Comparison of ENCODE assay signal across 5 fruit fly cellular contexts in genomic region chr3L:8819441-8819840, dm6.
TF ChIP-seq lines count a peak whose summit lies in the region.

No protein-coding gene starts in this region.

- TF ChIP-seq CTCF in whole organism, embryonic (GFP tag; optimal IDR thresholded peaks at IDR 0.05; lab: Kevin White, UChicago), result no peak

TF ChIP-seq in whole organism, 6 proteins besides CTCF, POLR2A, EP300 and RAD21:
- TF ChIP-seq pan (optimal IDR thresholded peaks at IDR 0.05; lab: Kevin White, UChicago), result no peak
- no peak for TF ChIP-seq usp (GFP tag; optimal IDR thresholded peaks at IDR 0.05; lab: Kevin White, UChicago)
- peak; percentile 32 for TF ChIP-seq Dll (optimal IDR thresholded peaks at IDR 0.05; lab: Kevin White, UChicago)
TF ChIP-seq in whole organism: peak in this region for 1.

TF ChIP-seq in whole organism, embryonic, 481 proteins besides CTCF, POLR2A, EP300 and RAD21:
- peak; percentile 72 for TF ChIP-seq Ets65A (GFP tag; lab: Kevin White, UChicago)
- no peak for TF ChIP-seq CG8281 (tag; optimal IDR thresholded peaks at IDR 0.05; lab: Kevin White, UChicago)
- no peak for TF ChIP-seq Sox102F (GFP tag; optimal IDR thresholded peaks at IDR 0.05; lab: Kevin White, UChicago)
- TF ChIP-seq inv (GFP tag; IDR thresholded peaks at IDR 0.05; lab: Robert Waterston, UW; ENCODE audit: partially characterized antibody), result peak; percentile 16; the same call in 1 of the 2 replicates
- no peak for TF ChIP-seq Fer2 (tag; optimal IDR thresholded peaks at IDR 0.05; lab: Kevin White, UChicago)
- TF ChIP-seq ftz-f1 (GFP tag; optimal IDR thresholded peaks at IDR 0.05; lab: Kevin White, UChicago), result no peak
- TF ChIP-seq her (GFP tag; optimal IDR thresholded peaks at IDR 0.05; lab: Kevin White, UChicago), result no peak
- no peak for TF ChIP-seq Optix (GFP tag; IDR thresholded peaks at IDR 0.05; lab: Robert Waterston, UW)
- no peak for TF ChIP-seq prd (optimal IDR thresholded peaks at IDR 0.05; lab: Kevin White, UChicago)
- TF ChIP-seq prd (GFP tag; IDR thresholded peaks at IDR 0.05; lab: Robert Waterston, UW), result no peak

TF ChIP-seq in whole organism, prepupa, 60 proteins besides CTCF, POLR2A, EP300 and RAD21 (continues in another document):
- TF ChIP-seq CG11294 (GFP tag; IDR thresholded peaks at IDR 0.05; lab: Robert Waterston, UW) (no peak), CG7368 (GFP tag; optimal IDR thresholded peaks at IDR 0.05; lab: Kevin White, UChicago) (no peak), Gug (GFP tag; IDR thresholded peaks at IDR 0.05; lab: Robert Waterston, UW) (no peak), CG6854 (GFP tag; optimal IDR thresholded peaks at IDR 0.05; lab: Kevin White, UChicago) (peak; percentile 34), CG8319 (GFP tag; optimal IDR thresholded peaks at IDR 0.05; lab: Kevin White, UChicago) (no peak), CG4318 (GFP tag; optimal IDR thresholded peaks at IDR 0.05; lab: Kevin White, UChicago) (no peak), topi (GFP tag; optimal IDR thresholded peaks at IDR 0.05; lab: Kevin White, UChicago) (no peak), vri (GFP tag; optimal IDR thresholded peaks at IDR 0.05; lab: Kevin White, UChicago) (no peak), CG6163 (GFP tag; IDR thresholded peaks at IDR 0.05; lab: Robert Waterston, UW) (no peak), Hr39 (GFP tag; optimal IDR thresholded peaks at IDR 0.05; lab: Kevin White, UChicago) (no peak), pdm3 (GFP tag; optimal IDR thresholded peaks at IDR 0.05; lab: Kevin White, UChicago) (no peak), Sox102F (GFP tag; optimal IDR thresholded peaks at IDR 0.05; lab: Kevin White, UChicago) (peak; percentile 10), net (GFP tag; optimal IDR thresholded peaks at IDR 0.05; lab: Kevin White, UChicago) (no peak), CG3919 (GFP tag; optimal IDR thresholded peaks at IDR 0.05; lab: Kevin White, UChicago) (no peak), lz (GFP tag; optimal IDR thresholded peaks at IDR 0.05; lab: Kevin White, UChicago) (no peak), Sox14 (GFP tag; optimal IDR thresholded peaks at IDR 0.05; lab: Kevin White, UChicago) (no peak), ss (GFP tag; optimal IDR thresholded peaks at IDR 0.05; lab: Kevin White, UChicago) (peak in 1 of 2 experiments; percentile 18), CG31627 (GFP tag; optimal IDR thresholded peaks at IDR 0.05; lab: Kevin White, UChicago) (no peak), CG6808 (GFP tag; optimal IDR thresholded peaks at IDR 0.05; lab: Kevin White, UChicago) (peak; percentile 6), spab (GFP tag; optimal IDR thresholded peaks at IDR 0.05; lab: Kevin White, UChicago) (no peak), achi (GFP tag; optimal IDR thresholded peaks at IDR 0.05; lab: Kevin White, UChicago) (no peak), CG6792 (GFP tag; optimal IDR thresholded peaks at IDR 0.05; lab: Kevin White, UChicago) (no peak), CG10669 (GFP tag; optimal IDR thresholded peaks at IDR 0.05; lab: Kevin White, UChicago) (no peak), Eip78C (GFP tag; lab: Kevin White, UChicago) (peak; percentile 15), CG15336 (GFP tag; IDR thresholded peaks at IDR 0.05; lab: Robert Waterston, UW) (no peak), Hr4 (GFP tag; optimal IDR thresholded peaks at IDR 0.05; lab: Kevin White, UChicago) (no peak), CG1621 (tag; optimal IDR thresholded peaks at IDR 0.05; lab: Kevin White, UChicago) (no peak), dsx (GFP tag; optimal IDR thresholded peaks at IDR 0.05; lab: Kevin White, UChicago; ENCODE audit: poor library complexity, severe bottlenecking) (no peak)

TF ChIP-seq in whole organism, pupa, 21 proteins besides CTCF, POLR2A, EP300 and RAD21:
- TF ChIP-seq CG14655 (GFP tag; optimal IDR thresholded peaks at IDR 0.05; lab: Kevin White, UChicago) (no peak), CG13204 (GFP tag; optimal IDR thresholded peaks at IDR 0.05; lab: Kevin White, UChicago) (peak; percentile 38), Pif1A (GFP tag; optimal IDR thresholded peaks at IDR 0.05; lab: Kevin White, UChicago) (no peak), CG12605 (GFP tag; IDR thresholded peaks at IDR 0.05; lab: Robert Waterston, UW) (no peak), Ets98B (GFP tag; IDR thresholded peaks at IDR 0.05; lab: Robert Waterston, UW) (no peak), CG10348 (GFP tag; IDR thresholded peaks at IDR 0.05; lab: Robert Waterston, UW) (no peak), CG9948 (tag; optimal IDR thresholded peaks at IDR 0.05; lab: Kevin White, UChicago) (no peak), CG8301 (tag; optimal IDR thresholded peaks at IDR 0.05; lab: Kevin White, UChicago) (no peak), CG17806 (tag; optimal IDR thresholded peaks at IDR 0.05; lab: Kevin White, UChicago) (no peak), CG15710 (tag; optimal IDR thresholded peaks at IDR 0.05; lab: Kevin White, UChicago) (no peak), CG34367 (tag; optimal IDR thresholded peaks at IDR 0.05; lab: Kevin White, UChicago) (no peak), EcR (GFP tag; optimal IDR thresholded peaks at IDR 0.05; lab: Kevin White, UChicago) (peak; percentile 67), Snoo (tag; optimal IDR thresholded peaks at IDR 0.05; lab: Kevin White, UChicago) (peak; percentile 20), CG8159 (tag; optimal IDR thresholded peaks at IDR 0.05; lab: Kevin White, UChicago) (no peak), Pif1B (GFP tag; optimal IDR thresholded peaks at IDR 0.05; lab: Kevin White, UChicago) (no peak), fd96Ca (GFP tag; IDR thresholded peaks at IDR 0.05; lab: Robert Waterston, UW) (no peak), D1 (tag; optimal IDR thresholded peaks at IDR 0.05; lab: Kevin White, UChicago) (no peak), gl (tag; optimal IDR thresholded peaks at IDR 0.05; lab: Kevin White, UChicago) (peak; percentile 4), CG32121 (GFP tag; IDR thresholded peaks at IDR 0.05; lab: Robert Waterston, UW) (no peak), CG4496 (GFP tag; IDR thresholded peaks at IDR 0.05; lab: Robert Waterston, UW) (no peak), rn (GFP tag; IDR thresholded peaks at IDR 0.05; lab: Robert Waterston, UW) (no peak)

TF ChIP-seq in whole organism, wandering third instar larva, 38 proteins besides CTCF, POLR2A, EP300 and RAD21:
- TF ChIP-seq Dfd (GFP tag; optimal IDR thresholded peaks at IDR 0.05; lab: Kevin White, UChicago), result no peak
- TF ChIP-seq Jra (GFP tag; optimal IDR thresholded peaks at IDR 0.05; lab: Kevin White, UChicago), result peak; percentile 60
- peak; percentile 9 for TF ChIP-seq psq (GFP tag; optimal IDR thresholded peaks at IDR 0.05; lab: Kevin White, UChicago)
- TF ChIP-seq Vsx2 (GFP tag; optimal IDR thresholded peaks at IDR 0.05; lab: Kevin White, UChicago; ENCODE audit: partially characterized antibody), result no peak
- peak; percentile 34 for TF ChIP-seq Dif (GFP tag; optimal IDR thresholded peaks at IDR 0.05; lab: Kevin White, UChicago; ENCODE audit: partially characterized antibody)
